Worm (Caenorhabditis elegans): ENCODE measurements around the gene lys-5.

DNA sequence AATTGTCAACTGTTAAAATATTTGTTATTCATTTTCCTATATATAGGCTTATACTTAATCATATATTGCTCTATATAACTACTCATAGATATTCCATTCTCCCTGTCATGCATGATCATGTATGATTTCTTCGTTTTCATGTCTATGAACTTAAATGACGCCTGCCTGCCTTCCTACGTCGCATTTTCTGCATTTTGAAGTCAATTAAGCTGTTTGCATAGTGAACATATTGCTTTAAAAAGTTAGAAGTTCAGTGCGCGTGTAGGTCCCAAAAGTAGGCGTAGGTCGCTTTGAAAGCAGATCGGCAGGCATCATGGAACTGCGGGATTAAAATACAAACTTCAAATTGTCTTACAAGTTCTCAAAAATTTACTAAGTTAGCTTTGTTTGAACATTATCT lies 19.3 kb upstream of the lys-5 start:
- no peak for TF ChIP-seq aly-2 (tag; optimal IDR thresholded peaks at IDR 0.05)
- TF ChIP-seq lin-39 (tag; optimal IDR thresholded peaks at IDR 0.05): no peak
- no peak for TF ChIP-seq ceh-28 (tag; optimal IDR thresholded peaks at IDR 0.05)
